Fruit fly (Drosophila melanogaster): Measurements from ENCODE around the gene Cp15.

The Cp15 gene

dm6 chr3L:8698493-8699166, 29.7 kb upstream of the Cp15 start (continued):
- TF ChIP-seq CG10543 (GFP tag; optimal IDR thresholded peaks at IDR 0.05) = peak; percentile 76
- no peak for TF ChIP-seq CG10462 (GFP tag; optimal IDR thresholded peaks at IDR 0.05)
- TF ChIP-seq CG17612 (GFP tag; IDR thresholded peaks at IDR 0.05) = no peak
- TF ChIP-seq Hr78 (GFP tag; optimal IDR thresholded peaks at IDR 0.05) = peak in 1 of 2 experiments; percentile 96
- TF ChIP-seq CG3726 (GFP tag; IDR thresholded peaks at IDR 0.05) = no peak
- no peak for TF ChIP-seq sob (GFP tag; IDR thresholded peaks at IDR 0.05)
- TF ChIP-seq exex (tag; optimal IDR thresholded peaks at IDR 0.05) = peak; percentile 99
- no peak for TF ChIP-seq CG5245 (GFP tag; optimal IDR thresholded peaks at IDR 0.05)
- TF ChIP-seq E2f2 (GFP tag; IDR thresholded peaks at IDR 0.05) = no peak
- TF ChIP-seq CG7963 (GFP tag; IDR thresholded peaks at IDR 0.05; ENCODE audit: partially characterized antibody) = no peak
- TF ChIP-seq CG10274 (GFP tag; optimal IDR thresholded peaks at IDR 0.05) = no peak
- no peak for TF ChIP-seq caup (GFP tag; optimal IDR thresholded peaks at IDR 0.05; ENCODE audit: severe bottlenecking)
- peak; percentile 72 for TF ChIP-seq Hey (tag; optimal IDR thresholded peaks at IDR 0.05)
- no peak for TF ChIP-seq CG14710 (tag; optimal IDR thresholded peaks at IDR 0.05)
- TF ChIP-seq amos (GFP tag; IDR thresholded peaks at IDR 0.05; ENCODE audit: partially characterized antibody) = no peak
- no peak for TF ChIP-seq oc (tag; optimal IDR thresholded peaks at IDR 0.05)
- TF ChIP-seq CG4617 (GFP tag; optimal IDR thresholded peaks at IDR 0.05; ENCODE audit: borderline replicate concordance) = no peak
- TF ChIP-seq chinmo (GFP tag; IDR thresholded peaks at IDR 0.05; ENCODE audit: partially characterized antibody) = peak; percentile 74; the same call in 1 of the 4 replicates
- TF ChIP-seq CG6765 (GFP tag; optimal IDR thresholded peaks at IDR 0.05) = no peak
- no peak for TF ChIP-seq CG12219 (GFP tag; optimal IDR thresholded peaks at IDR 0.05)
- TF ChIP-seq abd-A (tag; optimal IDR thresholded peaks at IDR 0.05) = peak; percentile 23
- no peak for TF ChIP-seq Awh (GFP tag; IDR thresholded peaks at IDR 0.05)
- TF ChIP-seq Eip74EF (GFP tag; optimal IDR thresholded peaks at IDR 0.05) = peak in 1 of 2 experiments; percentile 89
- no peak for TF ChIP-seq HHEX (GFP tag; optimal IDR thresholded peaks at IDR 0.05)
- TF ChIP-seq CG12942 (GFP tag; optimal IDR thresholded peaks at IDR 0.05) = no peak
- no peak for TF ChIP-seq C15 (GFP tag; IDR thresholded peaks at IDR 0.05)
- TF ChIP-seq CG14667 (GFP tag; IDR thresholded peaks at IDR 0.05) = no peak
- TF ChIP-seq Xbp1 (GFP tag; optimal IDR thresholded peaks at IDR 0.05) = no peak
- no peak for TF ChIP-seq CG4404 (GFP tag; IDR thresholded peaks at IDR 0.05)
- TF ChIP-seq Hr3 (GFP tag; optimal IDR thresholded peaks at IDR 0.05) = no peak
- TF ChIP-seq Atf6 (GFP tag; IDR thresholded peaks at IDR 0.05) = no peak
- TF ChIP-seq da (GFP tag; optimal IDR thresholded peaks at IDR 0.05) = no peak
- TF ChIP-seq CG10979 (tag; optimal IDR thresholded peaks at IDR 0.05) = no peak
- no peak for TF ChIP-seq Mrtf (GFP tag; IDR thresholded peaks at IDR 0.05)
- no peak for TF ChIP-seq Dp (GFP tag; optimal IDR thresholded peaks at IDR 0.05)
- no peak for TF ChIP-seq Dek (tag; optimal IDR thresholded peaks at IDR 0.05)
- no peak for TF ChIP-seq usp (GFP tag; optimal IDR thresholded peaks at IDR 0.05)
- no peak for TF ChIP-seq H2.0 (GFP tag; IDR thresholded peaks at IDR 0.05)
- TF ChIP-seq cad (GFP tag; optimal IDR thresholded peaks at IDR 0.05) = no peak
- no peak for TF ChIP-seq CG6791 (GFP tag; IDR thresholded peaks at IDR 0.05; ENCODE audit: partially characterized antibody)
- no peak for TF ChIP-seq CG3838 (GFP tag; optimal IDR thresholded peaks at IDR 0.05)
- TF ChIP-seq pita (GFP tag; optimal IDR thresholded peaks at IDR 0.05) = no peak
- TF ChIP-seq Atf-2 (GFP tag; optimal IDR thresholded peaks at IDR 0.05) = no peak
- no peak for TF ChIP-seq ro (GFP tag; IDR thresholded peaks at IDR 0.05)
- TF ChIP-seq CG14860 (GFP tag; IDR thresholded peaks at IDR 0.05; ENCODE audit: partially characterized antibody) = no peak
- TF ChIP-seq tx (GFP tag; optimal IDR thresholded peaks at IDR 0.05) = no peak
- no peak for TF ChIP-seq CG8924 (tag; optimal IDR thresholded peaks at IDR 0.05)
- peak; percentile 68 for TF ChIP-seq sd (tag; optimal IDR thresholded peaks at IDR 0.05)
- TF ChIP-seq sug (tag; optimal IDR thresholded peaks at IDR 0.05) = peak; percentile 99

Measured in whole organism, embryonic.